Worm (Caenorhabditis elegans) whole organism, L1 larva: ENCODE data around the gene cdkl-1.
A peak's percentile ranks its signal among the peaks of the same experiment; 100 is the strongest.

Experiments
- C04F5.9 ChIP-seq: sonication (generic microtip); optimal IDR thresholded peaks from 2 replicates; lab custom pipeline; 2016; ENCODE audit warnings: missing genetic modification characterization, missing compliant biosample characterization
- F16B12.6 ChIP-seq: fragments of 150-350 bp; optimal IDR thresholded peaks from 2 replicates; lab custom pipeline; 2014; ENCODE audit warnings: missing biosample characterization, missing genetic modification characterization
- Y116A8C.19 ChIP-seq: sonication (generic microtip); optimal IDR thresholded peaks from 2 replicates; lab custom pipeline; 2016; ENCODE audit warnings: missing compliant biosample characterization, missing genetic modification characterization, borderline replicate concordance
- ama-1 ChIP-seq: fragments of 150-350 bp; optimal IDR thresholded peaks from 2 replicates; lab custom pipeline; 2014
- blmp-1 ChIP-seq: fragments of 150-350 bp; optimal IDR thresholded peaks from 2 replicates; lab custom pipeline; 2014; ENCODE audit warnings: missing biosample characterization, missing genetic modification characterization
- ceh-90 ChIP-seq: sonication (generic microtip); optimal IDR thresholded peaks from 2 replicates; lab custom pipeline; 2016; ENCODE audit warnings: missing genetic modification characterization, missing compliant biosample characterization
- dsc-1 ChIP-seq: sonication (generic microtip); optimal IDR thresholded peaks from 2 replicates; lab custom pipeline; 2016; ENCODE audit warnings: mild to moderate bottlenecking, missing genetic modification characterization, missing compliant biosample characterization
- efl-1 ChIP-seq, 4 experiments: fragments of 150-350 bp; optimal IDR thresholded peaks in 3 of 4; peaks in 1 of 4; 1 replicate in 1 of 4; 2 replicates in 3 of 4; lab custom pipeline; 2014; ENCODE audit warnings: missing biosample characterization in 2 of 4, missing genetic modification characterization in 2 of 4, missing genetic modification reagents in 2 of 4
- efl-3 ChIP-seq: fragments of 200-800 bp; sonication (Bioruptor generic); optimal IDR thresholded peaks from 2 replicates; lab custom pipeline; 2018; ENCODE audit warnings: mild to moderate bottlenecking, missing genetic modification characterization, missing compliant biosample characterization
- egl-13 ChIP-seq: sonication (generic microtip); optimal IDR thresholded peaks from 2 replicates; lab custom pipeline; 2016; ENCODE audit warnings: missing genotype, missing genetic modification reagents, missing genetic modification characterization, missing compliant biosample characterization
- elt-2 ChIP-seq: sonication (generic microtip); optimal IDR thresholded peaks from 2 replicates; lab custom pipeline; 2016; ENCODE audit warnings: missing genetic modification characterization, mild to moderate bottlenecking, inconsistent platforms, missing compliant biosample characterization, missing genetic modification reagents
- elt-3 ChIP-seq, 6 experiments: fragments of 150-350 bp in 1 of 6; sonication (generic microtip); optimal IDR thresholded peaks; 2 replicates each; lab custom pipeline; 2017 to 2018; ENCODE audit warnings: missing biosample characterization in 6 of 6, missing genetic modification characterization in 6 of 6, inconsistent platforms in 1 of 6
- fkh-10 ChIP-seq: sonication (generic microtip); optimal IDR thresholded peaks from 2 replicates; lab custom pipeline; 2017; ENCODE audit warnings: missing biosample characterization, missing genetic modification reagents, missing genetic modification characterization
- fkh-8 ChIP-seq: sonication (generic microtip); optimal IDR thresholded peaks from 2 replicates; lab custom pipeline; 2016; ENCODE audit warnings: mild to moderate bottlenecking, missing genetic modification characterization, missing compliant biosample characterization
- fos-1 ChIP-seq: fragments of 150-350 bp; optimal IDR thresholded peaks from 2 replicates; lab custom pipeline; 2014; ENCODE audit warnings: missing biosample characterization, missing genetic modification characterization
- grh-1 ChIP-seq: fragments of 200-800 bp; sonication (Bioruptor generic); IDR thresholded peaks from 2 replicates; pipeline ENCODE4 v1.3.6; 2022; ENCODE audit warnings: missing genetic modification reagents, missing genetic modification characterization, missing compliant biosample characterization
- hpl-2 ChIP-seq: fragments of 150-350 bp; optimal IDR thresholded peaks from 2 replicates; lab custom pipeline; 2014; ENCODE audit warnings: missing biosample characterization, missing genetic modification reagents, missing genetic modification characterization
- lin-14 ChIP-seq: fragments of 200-800 bp; sonication (Bioruptor generic); optimal IDR thresholded peaks from 2 replicates; lab custom pipeline; 2018; ENCODE audit warnings: mild to moderate bottlenecking, missing genetic modification characterization, moderate library complexity, missing compliant biosample characterization
- lin-15B ChIP-seq: fragments of 150-350 bp; sonication (generic microtip); optimal IDR thresholded peaks from 3 replicates; lab custom pipeline; 2014; ENCODE audit warnings: missing biosample characterization, missing genetic modification characterization
- lin-35 ChIP-seq, 2 experiments: fragments of 150-350 bp; optimal IDR thresholded peaks; 2 replicates each; lab custom pipeline; 2014; ENCODE audit warnings: missing biosample characterization in 2 of 2, missing genetic modification characterization in 2 of 2, missing genetic modification reagents in 2 of 2
- lin-39 ChIP-seq: fragments of 150-350 bp; optimal IDR thresholded peaks from 2 replicates; lab custom pipeline; 2014; ENCODE audit warnings: missing biosample characterization, missing genetic modification reagents, missing genetic modification characterization
- lsy-2 ChIP-seq, 2 experiments: fragments of 150-350 bp; optimal IDR thresholded peaks; 2 replicates each; lab custom pipeline; 2014; ENCODE audit warnings: missing biosample characterization in 2 of 2, missing genetic modification characterization in 2 of 2
- mdl-1 ChIP-seq, 2 experiments: fragments of 150-350 bp; optimal IDR thresholded peaks; 2 replicates each; lab custom pipeline; 2014 to 2017; ENCODE audit warnings: missing biosample characterization in 2 of 2, missing genetic modification characterization in 2 of 2, inconsistent platforms in 1 of 2
- mef-2 ChIP-seq: fragments of 150-350 bp; optimal IDR thresholded peaks from 2 replicates; lab custom pipeline; 2014; ENCODE audit warnings: missing biosample characterization, missing genetic modification characterization
- nhr-11 ChIP-seq: fragments of 150-350 bp; optimal IDR thresholded peaks from 2 replicates; lab custom pipeline; 2014; ENCODE audit warnings: missing biosample characterization, missing genetic modification characterization
- nhr-12 ChIP-seq: sonication (generic microtip); optimal IDR thresholded peaks from 2 replicates; lab custom pipeline; 2017; ENCODE audit warnings: missing biosample characterization, missing genetic modification characterization
- nhr-28 ChIP-seq: fragments of 150-350 bp; optimal IDR thresholded peaks from 2 replicates; lab custom pipeline; 2014; ENCODE audit warnings: missing biosample characterization, missing genetic modification characterization
- nhr-71 ChIP-seq: sonication (generic microtip); optimal IDR thresholded peaks from 2 replicates; lab custom pipeline; 2016; ENCODE audit warnings: mild to moderate bottlenecking, missing genetic modification characterization, moderate library complexity, missing compliant biosample characterization
- nhr-76 ChIP-seq: sonication (generic microtip); optimal IDR thresholded peaks from 2 replicates; lab custom pipeline; 2017; ENCODE audit warnings: missing biosample characterization, missing genetic modification characterization
- nhr-77 ChIP-seq: fragments of 150-350 bp; optimal IDR thresholded peaks from 2 replicates; lab custom pipeline; 2014; ENCODE audit warnings: missing biosample characterization, missing genetic modification characterization
- nhr-85 ChIP-seq: sonication (generic microtip); peaks from one replicate; lab custom pipeline; 2016; ENCODE audit warnings: missing genetic modification characterization, inconsistent platforms, missing compliant biosample characterization
- pax-3 ChIP-seq: fragments of 200-800 bp; sonication (Bioruptor generic); optimal IDR thresholded peaks from 2 replicates; lab custom pipeline; 2018; ENCODE audit warnings: mild to moderate bottlenecking, missing genetic modification characterization, moderate library complexity, missing compliant biosample characterization
- pqm-1 ChIP-seq: sonication (generic microtip); optimal IDR thresholded peaks from 3 replicates; lab custom pipeline; 2017; ENCODE audit warnings: missing biosample characterization, missing genetic modification characterization
- rnt-1 ChIP-seq: sonication (generic microtip); optimal IDR thresholded peaks from 2 replicates; lab custom pipeline; 2016; ENCODE audit warnings: mild to moderate bottlenecking, missing genetic modification characterization, moderate library complexity, missing compliant biosample characterization
- skn-1 ChIP-seq: fragments of 150-350 bp; optimal IDR thresholded peaks from 2 replicates; lab custom pipeline; 2014; ENCODE audit warnings: missing biosample characterization, missing genetic modification characterization
- snpc-4 ChIP-seq: fragments of 150-350 bp; optimal IDR thresholded peaks from 2 replicates; lab custom pipeline; 2014; ENCODE audit warnings: missing biosample characterization, missing genetic modification characterization
- snu-23 ChIP-seq: sonication (generic microtip); optimal IDR thresholded peaks from 2 replicates; lab custom pipeline; 2016; ENCODE audit warnings: missing genetic modification characterization, missing compliant biosample characterization
- sox-4 ChIP-seq: sonication (generic microtip); optimal IDR thresholded peaks from 2 replicates; lab custom pipeline; 2016; ENCODE audit warnings: missing genetic modification characterization, missing compliant biosample characterization
- swsn-7 ChIP-seq: sonication (generic microtip); optimal IDR thresholded peaks from 2 replicates; lab custom pipeline; 2016; ENCODE audit warnings: missing genetic modification characterization, missing compliant biosample characterization
- tlp-1 ChIP-seq: fragments of 150-350 bp; optimal IDR thresholded peaks from 2 replicates; lab custom pipeline; 2014; ENCODE audit warnings: missing biosample characterization, missing genetic modification characterization
- unc-130 ChIP-seq: fragments of 150-350 bp; optimal IDR thresholded peaks from 2 replicates; lab custom pipeline; 2017; ENCODE audit warnings: missing biosample characterization, missing genetic modification characterization, inconsistent platforms
- unc-30 ChIP-seq: sonication (generic microtip); optimal IDR thresholded peaks from 2 replicates; lab custom pipeline; 2017; ENCODE audit warnings: missing biosample characterization, missing genetic modification characterization
- zag-1 ChIP-seq: fragments of 150-350 bp; optimal IDR thresholded peaks from 2 replicates; lab custom pipeline; 2014; ENCODE audit warnings: missing biosample characterization, missing genetic modification characterization
- ztf-11 ChIP-seq, 2 experiments: sonication (generic microtip); optimal IDR thresholded peaks; 2 replicates each; lab custom pipeline; 2016 to 2017; ENCODE audit warnings: missing genetic modification characterization in 2 of 2, missing biosample characterization in 1 of 2, missing compliant biosample characterization in 1 of 2

cdkl-1 gene

ce11 chrV:11087519-11087998 is 11.1 kb upstream of the cdkl-1 start, which contains the start of gene Y42A5A.1:
TSS of gene Y42A5A.1 (plus strand) at chrV:11087948.
- TF ChIP-seq swsn-7 (tag; lab: Kevin White, UChicago) (no peak), efl-1 (optimal IDR thresholded peaks at IDR 0.05; lab: Kevin White, UChicago) (no peak), efl-1 (GFP tag; optimal IDR thresholded peaks at IDR 0.05 in 1 of 2; lab: Kevin White, UChicago) (no peak), grh-1 (0 out of 2 replicates have a peak, but pooled peaks have one; percentile 22), nhr-76 (tag; lab: Kevin White, UChicago) (no peak), lin-14 (GFP tag; lab: Kevin White, UChicago) (peak; percentile 31), nhr-85 (peak; percentile 96), blmp-1 (tag; lab: Kevin White, UChicago) (peak; percentile 49), mdl-1 (tag; optimal IDR thresholded peaks at IDR 0.05; lab: Kevin White, UChicago) (no peak), Y116A8C.19 (tag; lab: Kevin White, UChicago) (no peak), lin-35 (GFP tag; optimal IDR thresholded peaks at IDR 0.05; lab: Kevin White, UChicago) (no peak), tlp-1 (no peak), lsy-2 (tag; optimal IDR thresholded peaks at IDR 0.05; lab: Kevin White, UChicago) (peak in 1 of 2 experiments; percentile 24)

DNA sequence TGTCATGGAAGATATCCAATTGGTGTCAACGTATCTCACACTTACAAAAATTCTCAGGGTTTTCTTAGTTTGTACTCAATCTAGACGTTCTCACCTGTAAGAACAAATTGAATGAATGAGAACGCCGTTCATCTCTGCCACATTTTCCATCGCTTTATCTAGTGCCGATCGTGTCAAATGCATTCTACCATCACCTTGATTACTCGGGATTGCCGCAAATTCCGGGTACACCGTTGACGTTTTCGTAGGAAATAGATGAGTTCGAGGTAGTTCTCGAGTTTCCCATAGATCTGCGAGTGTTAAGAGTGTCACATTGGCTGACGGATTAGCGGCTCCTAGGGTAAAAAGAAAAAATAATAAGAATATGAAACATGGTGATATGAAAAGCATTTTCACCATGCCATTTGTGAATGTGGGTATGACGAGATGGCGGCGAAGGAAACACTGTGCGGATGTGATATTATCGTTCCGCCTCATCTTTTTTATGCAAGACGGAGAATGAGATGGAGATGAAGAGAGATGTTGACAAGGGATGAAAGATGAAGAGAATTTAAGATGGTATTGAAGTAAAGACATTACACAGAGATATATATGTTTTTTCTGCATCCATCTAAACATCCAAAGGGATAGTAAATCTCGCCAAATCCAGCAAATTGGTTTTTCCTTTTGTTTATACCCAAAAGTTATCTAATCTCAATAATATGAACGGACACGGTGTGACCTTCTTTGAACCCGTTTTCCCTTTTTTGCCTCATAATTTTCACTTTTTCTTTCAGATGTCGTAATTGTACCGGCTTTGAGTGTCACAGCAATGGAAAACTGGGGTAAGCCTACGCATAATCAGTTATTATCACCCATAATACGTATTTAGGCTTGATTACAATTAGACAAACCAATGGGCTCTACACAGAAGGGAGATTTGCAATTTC is 5.3 kb upstream of the cdkl-1 start, which contains the start of gene lact-8:
TSS of gene lact-8 (minus strand) at position 445 of the 929 bp plus-strand sequence.
- peak; percentile 18 for TF ChIP-seq lin-14 (GFP tag; lab: Kevin White, UChicago)
- TF ChIP-seq dsc-1 (tag; lab: Kevin White, UChicago): peak; percentile 25
- peak; percentile 56 for TF ChIP-seq blmp-1 (tag; lab: Kevin White, UChicago)
- TF ChIP-seq nhr-28: no peak
- TF ChIP-seq efl-1 (optimal IDR thresholded peaks at IDR 0.05; lab: Kevin White, UChicago): no peak
- peak in 1 of 2 experiments; percentile 90 for TF ChIP-seq efl-1 (GFP tag; optimal IDR thresholded peaks at IDR 0.05 in 1 of 2; lab: Kevin White, UChicago)

- TF ChIP-seq fkh-10 (GFP tag; lab: Kevin White, UChicago): no peak
- no peak for TF ChIP-seq egl-13 (tag; lab: Kevin White, UChicago)
- no peak for TF ChIP-seq fkh-8 (tag; lab: Kevin White, UChicago)
- TF ChIP-seq rnt-1 (tag; lab: Kevin White, UChicago): no peak
- no peak for TF ChIP-seq lsy-2 (tag; optimal IDR thresholded peaks at IDR 0.05; lab: Kevin White, UChicago)
- TF ChIP-seq swsn-7 (tag; lab: Kevin White, UChicago): no peak
- no peak for TF ChIP-seq hpl-2 (GFP tag; lab: Kevin White, UChicago)
- TF ChIP-seq lin-14 (GFP tag; lab: Kevin White, UChicago): peak; percentile 57
- TF ChIP-seq nhr-12 (tag; lab: Kevin White, UChicago): no peak
- no peak for TF ChIP-seq snu-23
- TF ChIP-seq snpc-4 (tag; lab: Kevin White, UChicago): no peak
- no peak for TF ChIP-seq efl-3 (GFP tag; lab: Kevin White, UChicago)
- TF ChIP-seq fos-1 (tag; lab: Kevin White, UChicago): no peak
- no peak for TF ChIP-seq nhr-77
- no peak for TF ChIP-seq skn-1 (tag; lab: Kevin White, UChicago)
- no peak for TF ChIP-seq ceh-90 (tag; lab: Kevin White, UChicago)
- no peak for TF ChIP-seq pax-3
- TF ChIP-seq sox-4 (tag; lab: Kevin White, UChicago): no peak
- TF ChIP-seq unc-130 (tag; lab: Kevin White, UChicago): no peak
- no peak for TF ChIP-seq F16B12.6
- TF ChIP-seq unc-30 (tag; lab: Kevin White, UChicago): no peak
- TF ChIP-seq lin-15B (tag; lab: Kevin White, UChicago): no peak
- peak in 1 of 2 experiments; percentile 29 for TF ChIP-seq lin-35 (GFP tag; optimal IDR thresholded peaks at IDR 0.05; lab: Kevin White, UChicago)
- TF ChIP-seq efl-1 (optimal IDR thresholded peaks at IDR 0.05; lab: Kevin White, UChicago): no peak
- peak in 1 of 2 experiments; percentile 39 for TF ChIP-seq efl-1 (GFP tag; optimal IDR thresholded peaks at IDR 0.05 in 1 of 2; lab: Kevin White, UChicago)
- TF ChIP-seq pqm-1 (tag; lab: Kevin White, UChicago): no peak
- TF ChIP-seq mef-2: no peak
- no peak for TF ChIP-seq ztf-11 (tag; optimal IDR thresholded peaks at IDR 0.05; lab: Kevin White, UChicago)
- TF ChIP-seq nhr-11 (tag; lab: Kevin White, UChicago): no peak
- TF ChIP-seq C04F5.9 (tag; lab: Kevin White, UChicago): no peak
- no peak for TF ChIP-seq elt-2
- no peak for TF ChIP-seq zag-1
- no peak for TF ChIP-seq lin-39 (tag; lab: Kevin White, UChicago)
- peak; percentile 3 for TF ChIP-seq nhr-71 (tag; lab: Kevin White, UChicago)
- TF ChIP-seq nhr-85: peak; percentile 81
- peak in 1 of 6 experiments; percentile 28 for TF ChIP-seq elt-3 (tag; optimal IDR thresholded peaks at IDR 0.05; lab: Kevin White, UChicago)
- TF ChIP-seq Y116A8C.19 (tag; lab: Kevin White, UChicago): no peak
- no peak for TF ChIP-seq dsc-1 (tag; lab: Kevin White, UChicago)
- no peak for TF ChIP-seq ama-1 (lab: Kevin White, UChicago)
Measured at ce11 chrV:11094698-11095097, 4.0 kb upstream of the cdkl-1 start.
